Worm (Caenorhabditis elegans): ENCODE data around the gene F26D11.12.

Gene F26D11.12

ce11 chrV:7952855-7953254, 2.3 kb downstream of the F26D11.12 start, which contains the start of gene clec-216:
clec-216 (minus strand) TSS chrV:7952955.
- TF ChIP-seq klf-2 (GFP tag; conservative IDR thresholded peaks at IDR 0.05) (no peak), tab-1 (GFP tag; IDR thresholded peaks at IDR 0.05) (no peak), T22C8.4 (GFP tag; IDR thresholded peaks at IDR 0.05) (no peak), ztf-23 (GFP tag; IDR thresholded peaks at IDR 0.05) (no peak), ref-1 (GFP tag; conservative IDR thresholded peaks at IDR 0.05) (no peak), flt-1 (GFP tag; IDR thresholded peaks at IDR 0.05) (no peak), cog-1 (tag; optimal IDR thresholded peaks at IDR 0.05) (no peak), med-1 (GFP tag; optimal IDR thresholded peaks at IDR 0.05; ENCODE audit: insufficient read depth) (no peak), ztf-29 (GFP tag; IDR thresholded peaks at IDR 0.05) (no peak)

- TF ChIP-seq ref-1 (GFP tag; conservative IDR thresholded peaks at IDR 0.05), result no peak
- TF ChIP-seq cog-1 (tag; optimal IDR thresholded peaks at IDR 0.05), result no peak
- TF ChIP-seq med-1 (GFP tag; optimal IDR thresholded peaks at IDR 0.05; ENCODE audit: insufficient read depth), result no peak
- TF ChIP-seq ztf-29 (GFP tag; IDR thresholded peaks at IDR 0.05), result no peak
- no peak for TF ChIP-seq T22C8.4 (GFP tag; IDR thresholded peaks at IDR 0.05)
- TF ChIP-seq klf-2 (GFP tag; conservative IDR thresholded peaks at IDR 0.05), result no peak
- TF ChIP-seq flt-1 (GFP tag; IDR thresholded peaks at IDR 0.05), result no peak
- TF ChIP-seq ztf-23 (GFP tag; IDR thresholded peaks at IDR 0.05), result no peak
Observed at ce11 chrV:7946229-7946628, 8.9 kb downstream of the F26D11.12 start.

DNA sequence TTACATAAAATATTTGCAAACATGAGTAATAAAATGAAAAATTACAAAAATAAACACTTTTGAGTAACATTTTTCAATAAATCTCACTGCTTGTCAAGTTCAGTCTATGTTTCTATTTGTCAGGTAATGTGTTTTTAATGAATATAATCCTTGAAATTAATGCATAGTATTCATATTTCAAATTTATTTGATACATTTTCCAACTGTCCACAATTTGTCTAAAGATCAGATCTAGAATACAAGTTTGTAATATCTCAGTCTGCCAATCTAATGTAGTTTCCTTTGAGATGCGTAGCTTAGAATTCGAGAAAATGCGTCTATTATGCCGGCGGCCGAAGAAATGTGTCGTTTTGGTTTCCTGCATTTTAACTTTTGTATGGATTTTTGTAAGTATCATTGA, 11.5 kb downstream of the F26D11.12 start, which contains the start of gene Y97E10B.1:
Gene Y97E10B.1 (plus strand): TSS at position 301 of the 400 bp plus-strand sequence.
- TF ChIP-seq klf-2 (GFP tag; conservative IDR thresholded peaks at IDR 0.05), result no peak

DNA sequence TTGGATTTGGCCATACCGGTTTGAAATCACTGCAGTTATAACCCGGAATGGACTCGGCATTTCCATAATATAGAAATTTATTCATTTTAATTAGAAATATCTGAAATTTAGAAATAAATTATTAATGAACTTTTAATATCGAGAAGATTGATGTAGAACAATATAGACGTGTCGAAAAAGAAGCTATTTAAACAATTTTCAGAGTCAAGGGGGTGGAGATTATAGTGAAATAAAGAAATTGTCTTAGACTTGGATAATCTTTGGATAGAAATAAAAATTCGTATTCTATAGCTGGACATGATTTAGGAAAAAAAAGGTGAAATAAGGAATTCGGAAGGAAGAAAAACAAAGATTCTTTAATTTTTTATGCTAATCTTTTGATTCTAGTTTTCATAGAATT, 14.8 kb downstream of the F26D11.12 start, which contains the start of gene srt-53:
Gene srt-53 (minus strand): TSS at position 101 of the 400 bp plus-strand sequence.
- TF ChIP-seq ztf-29 (GFP tag; IDR thresholded peaks at IDR 0.05) (no peak), klf-2 (GFP tag; conservative IDR thresholded peaks at IDR 0.05) (no peak), flt-1 (GFP tag; IDR thresholded peaks at IDR 0.05) (no peak), ref-1 (GFP tag; conservative IDR thresholded peaks at IDR 0.05) (no peak), med-1 (GFP tag; optimal IDR thresholded peaks at IDR 0.05; ENCODE audit: insufficient read depth) (no peak), T22C8.4 (GFP tag; IDR thresholded peaks at IDR 0.05) (no peak), tab-1 (GFP tag; IDR thresholded peaks at IDR 0.05) (no peak)

ce11 chrV:7937152-7937551, 18.0 kb downstream of the F26D11.12 start, which contains the start of gene srsx-3:
srsx-3 (minus strand) TSS chrV:7937252.
- TF ChIP-seq ref-1 (GFP tag; conservative IDR thresholded peaks at IDR 0.05) (no peak), ztf-29 (GFP tag; IDR thresholded peaks at IDR 0.05) (no peak), cog-1 (tag; optimal IDR thresholded peaks at IDR 0.05) (no peak), tab-1 (GFP tag; IDR thresholded peaks at IDR 0.05) (no peak), T22C8.4 (GFP tag; IDR thresholded peaks at IDR 0.05) (no peak), ztf-23 (GFP tag; IDR thresholded peaks at IDR 0.05) (no peak), med-1 (GFP tag; optimal IDR thresholded peaks at IDR 0.05; ENCODE audit: insufficient read depth) (no peak), klf-2 (GFP tag; conservative IDR thresholded peaks at IDR 0.05) (no peak), flt-1 (GFP tag; IDR thresholded peaks at IDR 0.05) (no peak)

- TF ChIP-seq ref-1 (GFP tag; conservative IDR thresholded peaks at IDR 0.05) (no peak), med-1 (GFP tag; optimal IDR thresholded peaks at IDR 0.05; ENCODE audit: insufficient read depth) (no peak), klf-2 (GFP tag; conservative IDR thresholded peaks at IDR 0.05) (no peak), ztf-29 (GFP tag; IDR thresholded peaks at IDR 0.05) (no peak), tab-1 (GFP tag; IDR thresholded peaks at IDR 0.05) (no peak), cog-1 (tag; optimal IDR thresholded peaks at IDR 0.05) (no peak), ztf-23 (GFP tag; IDR thresholded peaks at IDR 0.05) (no peak), T22C8.4 (GFP tag; IDR thresholded peaks at IDR 0.05) (no peak), flt-1 (GFP tag; IDR thresholded peaks at IDR 0.05) (no peak)
Observed at ce11 chrV:7932998-7933397, 22.1 kb downstream of the F26D11.12 start, which contains the start of gene ncx-10. ncx-10 (minus strand) TSS chrV:7933098.

- TF ChIP-seq ztf-23 (GFP tag; IDR thresholded peaks at IDR 0.05) (no peak), T22C8.4 (GFP tag; IDR thresholded peaks at IDR 0.05) (no peak), med-1 (GFP tag; optimal IDR thresholded peaks at IDR 0.05; ENCODE audit: insufficient read depth) (no peak), tab-1 (GFP tag; IDR thresholded peaks at IDR 0.05) (no peak), ref-1 (GFP tag; conservative IDR thresholded peaks at IDR 0.05) (no peak), ztf-29 (GFP tag; IDR thresholded peaks at IDR 0.05) (no peak), flt-1 (GFP tag; IDR thresholded peaks at IDR 0.05) (no peak), klf-2 (GFP tag; conservative IDR thresholded peaks at IDR 0.05) (no peak), cog-1 (tag; optimal IDR thresholded peaks at IDR 0.05) (no peak)
Observed at ce11 chrV:7928660-7929059, 26.5 kb downstream of the F26D11.12 start, which contains the start of gene srsx-5. srsx-5 (plus strand) TSS chrV:7928960.

DNA sequence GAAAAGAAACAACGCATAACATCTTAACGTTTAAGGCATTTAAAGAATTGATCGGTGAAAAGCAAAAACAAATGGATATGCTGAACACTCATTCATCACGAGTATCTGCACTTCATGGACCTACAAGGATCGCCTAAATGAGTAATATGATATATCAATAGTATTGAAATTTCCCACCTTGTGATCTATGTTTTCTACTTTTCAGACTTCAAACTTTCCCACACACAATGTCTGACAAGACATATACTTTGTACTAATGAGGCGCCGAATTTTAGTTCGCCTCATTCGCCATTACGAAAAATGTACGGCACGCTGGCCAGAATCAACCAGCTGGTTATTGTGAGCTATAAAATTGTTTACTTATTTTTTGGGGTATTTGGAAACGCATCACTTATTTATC, 28.3 kb downstream of the F26D11.12 start, which contains the start of gene srsx-6:
Gene srsx-6 (plus strand): TSS at position 301 of the 400 bp plus-strand sequence.
- no peak for TF ChIP-seq ref-1 (GFP tag; conservative IDR thresholded peaks at IDR 0.05)
- TF ChIP-seq flt-1 (GFP tag; IDR thresholded peaks at IDR 0.05), result no peak
- TF ChIP-seq cog-1 (tag; optimal IDR thresholded peaks at IDR 0.05), result no peak
- TF ChIP-seq T22C8.4 (GFP tag; IDR thresholded peaks at IDR 0.05), result no peak
- no peak for TF ChIP-seq klf-2 (GFP tag; conservative IDR thresholded peaks at IDR 0.05)

DNA sequence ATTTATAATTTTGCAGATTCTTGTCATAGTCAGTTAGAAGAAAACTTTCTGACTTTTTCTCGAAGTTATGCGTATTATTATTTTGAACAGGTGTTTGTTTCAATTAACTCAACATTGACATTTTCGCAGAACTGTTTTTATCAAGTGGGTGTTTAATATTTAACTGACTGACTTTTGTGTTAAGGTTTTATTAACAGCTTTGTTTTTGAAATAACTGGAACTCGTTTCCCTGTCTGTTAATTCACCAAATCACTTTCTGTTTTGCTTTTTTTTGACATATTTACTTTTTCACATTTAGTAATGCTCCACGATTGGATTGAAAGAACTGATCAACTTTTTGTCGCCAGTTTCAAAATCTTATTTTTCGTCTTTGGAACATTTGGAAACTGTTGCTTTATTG, 29.6 kb downstream of the F26D11.12 start, which contains the start of gene srsx-7:
Gene srsx-7 (plus strand): TSS at position 301 of the 400 bp plus-strand sequence.
- TF ChIP-seq med-1 (GFP tag; optimal IDR thresholded peaks at IDR 0.05; ENCODE audit: insufficient read depth) (no peak), T22C8.4 (GFP tag; IDR thresholded peaks at IDR 0.05) (no peak), flt-1 (GFP tag; IDR thresholded peaks at IDR 0.05) (no peak)

DNA sequence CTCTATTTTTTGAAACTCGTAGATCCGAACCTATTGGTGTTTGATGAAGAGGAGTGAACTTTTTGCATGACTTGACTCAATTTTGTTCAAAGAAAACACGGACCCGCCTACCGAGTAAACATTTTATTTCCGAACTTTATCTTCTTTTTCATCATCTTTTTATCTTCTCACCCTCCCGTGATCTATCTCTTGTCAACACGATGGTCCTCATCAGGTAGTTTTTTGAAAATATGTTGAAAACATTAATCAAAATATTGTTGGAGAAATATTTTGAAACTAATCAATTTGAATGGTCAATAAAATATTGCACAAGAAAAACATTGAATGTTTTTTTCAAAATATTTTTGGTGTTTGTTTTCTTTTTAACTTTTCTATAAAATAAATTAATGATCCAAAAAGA, 46.7 kb downstream of the F26D11.12 start:
- TF ChIP-seq cog-1 (tag; optimal IDR thresholded peaks at IDR 0.05), result no peak
- no peak for TF ChIP-seq ref-1 (GFP tag; conservative IDR thresholded peaks at IDR 0.05)
- TF ChIP-seq tab-1 (GFP tag; IDR thresholded peaks at IDR 0.05), result no peak
- TF ChIP-seq T22C8.4 (GFP tag; IDR thresholded peaks at IDR 0.05), result no peak
- TF ChIP-seq flt-1 (GFP tag; IDR thresholded peaks at IDR 0.05), result no peak
